Worm (Caenorhabditis elegans) whole organism, late embryonic: ENCODE data around the gene ctg-2.
A peak's percentile ranks its signal among the peaks of the same experiment; 100 is the strongest.

Source experiments
- C08G9.2 ChIP-seq: sonication (generic microtip); optimal IDR thresholded peaks from 2 replicates; lab custom pipeline; 2016; ENCODE audit warnings: mild to moderate bottlenecking, missing genetic modification characterization, moderate library complexity, missing compliant biosample characterization
- C38D4.7 ChIP-seq: fragments of 200-800 bp; sonication (Bioruptor generic); optimal IDR thresholded peaks from 2 replicates; lab custom pipeline; 2018; ENCODE audit warnings: mild to moderate bottlenecking, missing genetic modification characterization, moderate library complexity, missing compliant biosample characterization
- K09A11.1 ChIP-seq: sonication (generic microtip); optimal IDR thresholded peaks from 2 replicates; lab custom pipeline; 2017; ENCODE audit warnings: antibody characterized with exemption, mild to moderate bottlenecking, missing genetic modification characterization, missing compliant biosample characterization; ENCODE audit not compliant: insufficient read depth
- Y22D7AL.16 ChIP-seq: sonication (generic microtip); optimal IDR thresholded peaks from 2 replicates; lab custom pipeline; 2016; ENCODE audit warnings: missing genetic modification characterization, missing compliant biosample characterization
- ama-1 ChIP-seq: fragments of 150-350 bp; optimal IDR thresholded peaks from 2 replicates; lab custom pipeline; 2014
- ceh-18 ChIP-seq: sonication (generic microtip); optimal IDR thresholded peaks from 2 replicates; lab custom pipeline; 2016; ENCODE audit warnings: missing genetic modification characterization, missing compliant biosample characterization
- ceh-30 ChIP-seq: fragments of 150-350 bp; optimal IDR thresholded peaks from 2 replicates; lab custom pipeline; 2014; ENCODE audit warnings: missing biosample characterization, missing genetic modification characterization
- ceh-31 ChIP-seq: sonication (generic microtip); optimal IDR thresholded peaks from 2 replicates; lab custom pipeline; 2016; ENCODE audit warnings: missing genetic modification characterization, missing compliant biosample characterization
- ceh-34 ChIP-seq: sonication (generic microtip); optimal IDR thresholded peaks from 2 replicates; lab custom pipeline; 2016; ENCODE audit warnings: mild to moderate bottlenecking, missing genetic modification characterization, missing compliant biosample characterization
- ceh-6 ChIP-seq: fragments of 200-800 bp; sonication (Bioruptor generic); optimal IDR thresholded peaks from 2 replicates; lab custom pipeline; 2018; ENCODE audit warnings: mild to moderate bottlenecking, missing genetic modification characterization, missing compliant biosample characterization
- ceh-9 ChIP-seq: sonication (generic microtip); optimal IDR thresholded peaks from 2 replicates; lab custom pipeline; 2016; ENCODE audit warnings: mild to moderate bottlenecking, missing genetic modification characterization, inconsistent platforms, missing compliant biosample characterization
- che-1 ChIP-seq: sonication (generic microtip); optimal IDR thresholded peaks from 2 replicates; lab custom pipeline; 2016; ENCODE audit warnings: mild to moderate bottlenecking, missing genetic modification characterization, missing compliant biosample characterization
- dmd-4 ChIP-seq: sonication (generic microtip); optimal IDR thresholded peaks from 2 replicates; lab custom pipeline; 2016; ENCODE audit warnings: borderline replicate concordance, missing genetic modification characterization, missing compliant biosample characterization
- dve-1 ChIP-seq: sonication (generic microtip); optimal IDR thresholded peaks from 2 replicates; lab custom pipeline; 2017; ENCODE audit warnings: antibody characterized with exemption, mild to moderate bottlenecking, missing genetic modification characterization, missing compliant biosample characterization
- elt-2 ChIP-seq: sonication (generic microtip); optimal IDR thresholded peaks from 2 replicates; lab custom pipeline; 2016; ENCODE audit warnings: missing genetic modification reagents, missing genetic modification characterization, missing compliant biosample characterization
- elt-4 ChIP-seq: sonication (generic microtip); optimal IDR thresholded peaks from 2 replicates; lab custom pipeline; 2016; ENCODE audit warnings: missing genetic modification characterization, missing compliant biosample characterization
- fkh-10 ChIP-seq: fragments of 150-350 bp; optimal IDR thresholded peaks from 2 replicates; lab custom pipeline; 2014; ENCODE audit warnings: missing biosample characterization, missing genetic modification reagents, missing genetic modification characterization
- hlh-6 ChIP-seq: sonication (generic microtip); optimal IDR thresholded peaks from 2 replicates; lab custom pipeline; 2016; ENCODE audit warnings: missing genotype, missing genetic modification characterization, missing compliant biosample characterization
- hlh-8 ChIP-seq: sonication (generic microtip); optimal IDR thresholded peaks from 2 replicates; lab custom pipeline; 2016; ENCODE audit warnings: missing genotype, missing genetic modification characterization, missing compliant biosample characterization
- lin-11 ChIP-seq: fragments of 200-800 bp; sonication (Bioruptor generic); optimal IDR thresholded peaks from 2 replicates; lab custom pipeline; 2018; ENCODE audit warnings: mild to moderate bottlenecking, missing genetic modification characterization, missing compliant biosample characterization
- madf-2 ChIP-seq: sonication (generic microtip); optimal IDR thresholded peaks from 2 replicates; lab custom pipeline; 2017; ENCODE audit warnings: missing genetic modification characterization, missing compliant biosample characterization
- nhr-11 ChIP-seq: fragments of 150-350 bp; optimal IDR thresholded peaks from 2 replicates; lab custom pipeline; 2014; ENCODE audit warnings: missing biosample characterization, missing genetic modification characterization
- nhr-232 ChIP-seq: sonication (generic microtip); optimal IDR thresholded peaks from 2 replicates; lab custom pipeline; 2016; ENCODE audit warnings: missing genetic modification characterization, missing compliant biosample characterization
- odd-2 ChIP-seq: sonication (generic microtip); optimal IDR thresholded peaks from 2 replicates; lab custom pipeline; 2017; ENCODE audit warnings: antibody characterized with exemption, mild to moderate bottlenecking, missing genetic modification characterization, missing compliant biosample characterization
- pha-2 ChIP-seq: sonication (generic microtip); optimal IDR thresholded peaks from 2 replicates; lab custom pipeline; 2017; ENCODE audit warnings: mild to moderate bottlenecking, missing genetic modification characterization, missing compliant biosample characterization
- ref-2 ChIP-seq: sonication (generic microtip); optimal IDR thresholded peaks from 2 replicates; lab custom pipeline; 2016; ENCODE audit warnings: missing genetic modification characterization, missing compliant biosample characterization
- rnt-1 ChIP-seq: sonication (generic microtip); optimal IDR thresholded peaks from 2 replicates; lab custom pipeline; 2016; ENCODE audit warnings: missing genetic modification characterization, missing compliant biosample characterization
- sox-2 ChIP-seq: fragments of 200-800 bp; sonication (Bioruptor generic); IDR thresholded peaks from 2 replicates; pipeline ENCODE4 v1.3.6; 2022; ENCODE audit warnings: missing genetic modification reagents, missing genetic modification characterization, missing compliant biosample characterization
- sox-4 ChIP-seq: sonication (generic microtip); optimal IDR thresholded peaks from 2 replicates; lab custom pipeline; 2017; ENCODE audit warnings: mild to moderate bottlenecking, missing genetic modification characterization, inconsistent platforms, missing compliant biosample characterization
- syd-9 ChIP-seq: sonication (generic microtip); optimal IDR thresholded peaks from 2 replicates; lab custom pipeline; 2016; ENCODE audit warnings: mild to moderate bottlenecking, missing genetic modification characterization, moderate library complexity, missing compliant biosample characterization
- tbx-2 ChIP-seq: sonication (generic microtip); optimal IDR thresholded peaks from 2 replicates; lab custom pipeline; 2016; ENCODE audit warnings: missing genetic modification characterization, missing compliant biosample characterization
- ttx-3 ChIP-seq: sonication (generic microtip); optimal IDR thresholded peaks from 2 replicates; lab custom pipeline; 2016; ENCODE audit warnings: missing genetic modification reagents, missing genetic modification characterization, missing compliant biosample characterization
- unc-3 ChIP-seq, 2 experiments: fragments of 200-800 bp in 1 of 2; sonication (Bioruptor generic) in 1 of 2; sonication (generic microtip) in 1 of 2; conservative IDR thresholded peaks in 1 of 2; optimal IDR thresholded peaks in 1 of 2; 2 replicates each; pipeline versions ENCODE4 v1.3.6 to Lab custom; 2016 to 2022; ENCODE audit warnings: missing compliant biosample characterization in 2 of 2, missing genetic modification characterization in 2 of 2, missing genetic modification reagents in 1 of 2
- unc-42 ChIP-seq: sonication (generic microtip); optimal IDR thresholded peaks from 2 replicates; lab custom pipeline; 2016; ENCODE audit warnings: missing genotype, missing genetic modification characterization, missing compliant biosample characterization

Gene ctg-2

DNA sequence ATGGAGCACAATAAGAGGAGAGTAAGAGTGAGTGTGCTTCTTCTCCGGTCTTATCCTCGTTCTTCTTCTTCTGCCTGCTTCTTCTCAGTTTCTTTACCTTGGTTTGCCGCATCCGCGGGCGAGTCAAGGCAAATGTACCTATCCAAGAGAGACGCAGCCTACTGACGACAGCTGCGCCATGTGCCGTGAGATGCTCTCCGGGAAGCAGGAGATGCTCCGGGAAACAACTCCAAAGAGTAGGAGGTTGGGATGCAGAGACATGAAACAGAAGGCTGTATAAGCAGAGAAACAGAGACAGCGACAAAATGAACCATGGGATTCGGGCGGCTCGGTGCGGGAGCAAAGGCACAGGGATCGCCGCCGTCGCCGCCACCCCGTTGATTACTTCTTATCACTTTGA lies 15.8 kb upstream of the ctg-2 start (continued):
- no peak for TF ChIP-seq dmd-4 (tag; lab: Kevin White, UChicago)
- no peak for TF ChIP-seq sox-4 (tag; lab: Kevin White, UChicago)
- TF ChIP-seq lin-11 (tag; lab: Kevin White, UChicago), result no peak
- TF ChIP-seq ceh-31, result peak; percentile 8
- TF ChIP-seq ref-2 (tag; lab: Kevin White, UChicago), result no peak
- no peak for TF ChIP-seq fkh-10 (GFP tag; lab: Kevin White, UChicago)
- TF ChIP-seq ceh-18 (tag; lab: Kevin White, UChicago), result peak; percentile 88
- TF ChIP-seq hlh-8 (tag; lab: Kevin White, UChicago), result peak; percentile 64

- TF ChIP-seq che-1 (tag; lab: Kevin White, UChicago), result no peak
- TF ChIP-seq ceh-9 (tag; lab: Kevin White, UChicago), result no peak
- TF ChIP-seq hlh-6, result no peak
- TF ChIP-seq ceh-34 (tag; lab: Kevin White, UChicago), result no peak
- no peak for TF ChIP-seq sox-2 (GFP tag; lab: Robert Waterston, UW)
- TF ChIP-seq K09A11.1, result no peak
- TF ChIP-seq unc-42 (tag; lab: Kevin White, UChicago), result no peak
- TF ChIP-seq ref-2 (tag; lab: Kevin White, UChicago), result no peak
- no peak for TF ChIP-seq C38D4.7
- no peak for TF ChIP-seq ceh-6 (GFP tag; lab: Kevin White, UChicago)
- no peak for TF ChIP-seq C08G9.2 (tag; lab: Kevin White, UChicago)
- no peak for TF ChIP-seq odd-2 (tag; lab: Kevin White, UChicago)
- TF ChIP-seq Y22D7AL.16 (tag; lab: Kevin White, UChicago), result no peak
- TF ChIP-seq tbx-2 (tag; lab: Kevin White, UChicago), result no peak
- no peak for TF ChIP-seq elt-4 (tag; lab: Kevin White, UChicago)
- TF ChIP-seq unc-3 (GFP tag; conservative IDR thresholded peaks at IDR 0.05; lab: Robert Waterston, UW), result no peak
- no peak for TF ChIP-seq unc-3 (tag; optimal IDR thresholded peaks at IDR 0.05; lab: Kevin White, UChicago)
- TF ChIP-seq ceh-30 (tag; lab: Kevin White, UChicago), result no peak
- no peak for TF ChIP-seq ama-1 (lab: Kevin White, UChicago)
- no peak for TF ChIP-seq pha-2 (tag; lab: Kevin White, UChicago)
- TF ChIP-seq nhr-232 (tag; lab: Kevin White, UChicago), result no peak
Measured at ce11 chrII:8504074-8504724, 10.7 kb upstream of the ctg-2 start.

DNA sequence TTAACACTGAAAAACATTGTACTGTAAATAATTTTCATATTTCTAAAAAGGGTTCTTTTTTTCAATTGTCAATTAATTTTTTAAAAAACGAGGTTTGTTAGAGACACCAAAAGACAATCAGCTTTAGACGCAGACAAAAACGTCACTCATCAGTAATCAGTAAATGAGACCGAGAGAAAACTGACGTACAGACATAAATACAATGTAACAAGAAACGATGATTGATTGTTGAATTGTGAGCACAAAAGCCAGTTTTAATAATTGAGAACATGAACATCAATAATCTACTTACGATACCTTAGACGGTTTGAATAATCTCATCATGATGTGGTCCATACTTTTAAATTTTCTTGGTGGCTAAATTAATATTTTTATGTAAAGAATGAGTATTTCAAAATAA lies 8.1 kb upstream of the ctg-2 start:
- no peak for TF ChIP-seq lin-11 (tag; lab: Kevin White, UChicago)
- TF ChIP-seq ttx-3 (tag; lab: Kevin White, UChicago), result no peak
- TF ChIP-seq elt-4 (tag; lab: Kevin White, UChicago), result no peak
- TF ChIP-seq rnt-1, result no peak

- TF ChIP-seq madf-2 (tag; lab: Kevin White, UChicago), result no peak
- TF ChIP-seq pha-2 (tag; lab: Kevin White, UChicago), result no peak
- no peak for TF ChIP-seq nhr-11 (tag; lab: Kevin White, UChicago)
Measured at ce11 chrII:8508956-8509355, 5.9 kb upstream of the ctg-2 start, which contains the start of gene T13H5.1. TSS of gene T13H5.1 (minus strand) at chrII:8509056.

ce11 chrII:8515521-8515920 lies 667 bp downstream of the ctg-2 start:
- TF ChIP-seq elt-2 (tag; lab: Kevin White, UChicago), result peak; percentile 80
- TF ChIP-seq syd-9, result no peak
- TF ChIP-seq fkh-10 (GFP tag; lab: Kevin White, UChicago), result no peak
- no peak for TF ChIP-seq dve-1
- TF ChIP-seq, all 69 proteins: peak for 1
